Worm (Caenorhabditis elegans) whole organism, midembryonic: ENCODE results near the gene tsp-13.

Experiments
- T22C8.4 ChIP-seq: fragments of 200-800 bp; sonication (Bioruptor generic); IDR thresholded peaks from 2 replicates; pipeline ENCODE4 v1.3.6; 2022; ENCODE audit warnings: missing genetic modification characterization, missing compliant biosample characterization
- cog-1 ChIP-seq: sonication (generic microtip); optimal IDR thresholded peaks from 2 replicates; lab custom pipeline; 2016; ENCODE audit warnings: missing genetic modification characterization, missing compliant biosample characterization
- flt-1 ChIP-seq: fragments of 200-800 bp; sonication (Bioruptor generic); IDR thresholded peaks from 2 replicates; pipeline ENCODE4 v1.3.6; 2022; ENCODE audit warnings: missing genetic modification characterization, missing compliant biosample characterization
- klf-2 ChIP-seq: fragments of 200-800 bp; sonication (Bioruptor generic); conservative IDR thresholded peaks from 2 replicates; pipeline ENCODE4 v1.3.6; 2022; ENCODE audit warnings: missing genetic modification reagents, missing genetic modification characterization, missing compliant biosample characterization
- med-1 ChIP-seq: sonication (generic microtip); optimal IDR thresholded peaks from 2 replicates; lab custom pipeline; 2017; ENCODE audit warnings: missing genetic modification characterization, mild to moderate bottlenecking, missing compliant biosample characterization, antibody characterized with exemption, missing genetic modification reagents; ENCODE audit not compliant: insufficient read depth
- ref-1 ChIP-seq: fragments of 200-800 bp; sonication (Bioruptor generic); conservative IDR thresholded peaks from 2 replicates; pipeline ENCODE4 v1.3.6; 2022; ENCODE audit warnings: missing genetic modification reagents, missing genetic modification characterization, missing compliant biosample characterization
- tab-1 ChIP-seq: fragments of 200-800 bp; sonication (Bioruptor generic); IDR thresholded peaks from 2 replicates; pipeline ENCODE4 v1.3.6; 2022; ENCODE audit warnings: missing genetic modification characterization, missing compliant biosample characterization
- ztf-23 ChIP-seq: fragments of 200-800 bp; sonication (Bioruptor generic); IDR thresholded peaks from 2 replicates; pipeline ENCODE4 v1.3.6; 2022; ENCODE audit warnings: missing genetic modification reagents, missing genetic modification characterization, missing compliant biosample characterization
- ztf-29 ChIP-seq: fragments of 200-800 bp; sonication (Bioruptor generic); IDR thresholded peaks from 2 replicates; pipeline ENCODE4 v1.3.6; 2022; ENCODE audit warnings: missing genetic modification reagents, missing genetic modification characterization, missing compliant biosample characterization

tsp-13 gene

DNA sequence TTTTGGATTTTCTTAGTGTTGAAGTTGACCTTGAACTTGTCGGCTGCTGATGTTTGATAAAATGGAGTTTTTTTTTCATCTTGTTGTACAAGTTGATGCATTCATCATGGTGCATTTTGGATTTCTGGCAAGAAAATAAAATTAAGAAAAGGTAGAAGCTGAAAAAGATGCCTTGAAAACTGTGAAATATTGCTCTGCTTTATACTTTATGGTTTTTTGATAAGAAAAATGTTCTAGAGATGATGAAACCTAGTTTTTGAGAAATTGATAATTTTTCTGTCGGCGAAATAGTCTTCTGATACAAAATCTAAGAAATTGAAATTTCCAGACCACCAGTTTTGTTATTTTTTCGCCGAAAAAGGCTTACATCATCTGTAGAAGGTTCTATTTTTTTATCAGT, 1.6 kb upstream of the tsp-13 start, which contains the start of gene Y39B6A.69:
TSS of gene Y39B6A.69 (minus strand) at position 101 of the 400 bp plus-strand sequence.
- TF ChIP-seq ref-1 (no peak), T22C8.4 (GFP tag; lab: Robert Waterston, UW) (no peak), flt-1 (GFP tag; lab: Robert Waterston, UW) (no peak), klf-2 (GFP tag; lab: Robert Waterston, UW) (no peak), tab-1 (GFP tag; lab: Robert Waterston, UW) (no peak), cog-1 (tag; lab: Kevin White, UChicago) (no peak), ztf-29 (no peak), ztf-23 (no peak), med-1 (no peak)

DNA sequence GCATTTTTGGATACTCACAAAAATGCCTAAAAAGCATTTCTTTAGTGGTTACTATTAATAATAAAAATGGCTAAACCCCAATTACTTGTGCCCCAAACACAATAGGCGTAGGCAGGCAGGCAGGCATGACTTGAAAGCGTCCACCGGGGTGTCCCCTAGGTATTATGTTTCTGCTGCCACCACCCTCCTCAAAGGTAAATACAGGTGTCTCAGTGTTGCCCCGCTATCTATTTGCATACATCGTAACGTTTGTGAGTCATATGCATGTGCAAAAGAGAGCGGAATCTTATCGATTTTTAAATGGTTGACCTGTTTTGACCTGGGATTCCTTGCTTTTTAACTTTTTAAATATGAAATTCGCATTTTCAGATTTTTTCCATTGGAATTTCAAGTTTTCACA, 662 bp upstream of the tsp-13 start:
- TF ChIP-seq med-1 (no peak), ref-1 (no peak), ztf-29 (no peak), klf-2 (GFP tag; lab: Robert Waterston, UW) (no peak)

DNA sequence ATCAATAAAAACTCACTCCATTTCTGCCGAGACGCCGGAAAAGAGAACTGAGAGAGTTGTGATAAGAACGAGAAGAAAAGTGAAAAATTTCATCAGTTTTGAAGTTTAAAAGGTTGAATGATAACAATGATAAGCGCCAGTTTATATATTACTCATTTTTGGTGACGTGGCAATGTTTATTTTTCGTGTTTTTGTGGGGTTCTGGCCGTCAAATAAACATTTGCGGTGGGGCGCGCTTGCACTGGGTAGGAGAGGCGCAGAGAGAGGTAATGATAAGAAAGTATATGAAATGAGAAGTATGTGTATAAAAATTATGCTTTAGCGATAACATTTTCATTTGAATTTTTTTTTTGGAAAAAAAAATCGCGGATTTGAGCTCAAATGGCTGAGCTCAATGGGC, 4.8 kb downstream of the tsp-13 start, which contains the start of gene Y39B6A.5:
TSS of gene Y39B6A.5 (minus strand) at position 214 of the 400 bp plus-strand sequence.
- TF ChIP-seq ztf-29: no peak
- TF ChIP-seq tab-1 (GFP tag; lab: Robert Waterston, UW): no peak
- TF ChIP-seq ztf-23: no peak
- no peak for TF ChIP-seq ref-1
- TF ChIP-seq klf-2 (GFP tag; lab: Robert Waterston, UW): no peak
- TF ChIP-seq cog-1 (tag; lab: Kevin White, UChicago): no peak
- no peak for TF ChIP-seq med-1

DNA sequence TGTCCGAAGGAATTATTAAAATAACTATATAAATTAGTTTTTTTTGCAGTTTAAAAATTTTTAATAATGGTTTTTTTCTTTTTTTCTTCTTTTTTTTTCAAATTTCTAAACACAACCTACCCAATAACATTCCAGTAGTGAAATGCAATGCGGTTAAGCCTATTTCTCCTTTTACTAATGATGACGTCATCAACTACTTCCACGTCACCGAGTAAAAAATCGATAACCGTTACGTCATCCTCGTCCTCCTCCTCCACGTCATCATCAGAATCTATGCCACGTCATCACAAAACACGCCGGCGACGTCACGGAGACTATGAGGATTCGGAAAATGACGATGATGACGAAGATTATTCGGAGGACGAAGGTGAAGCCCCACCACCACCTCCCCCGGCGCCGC, 20.7 kb downstream of the tsp-13 start, which contains the start of gene hot-2:
TSS of gene hot-2 (plus strand) at position 134 of the 400 bp plus-strand sequence.
- no peak for TF ChIP-seq ref-1
- TF ChIP-seq T22C8.4 (GFP tag; lab: Robert Waterston, UW): no peak
- TF ChIP-seq klf-2 (GFP tag; lab: Robert Waterston, UW): no peak
- TF ChIP-seq med-1: no peak
- no peak for TF ChIP-seq cog-1 (tag; lab: Kevin White, UChicago)
- no peak for TF ChIP-seq flt-1 (GFP tag; lab: Robert Waterston, UW)
- TF ChIP-seq ztf-29: no peak
- no peak for TF ChIP-seq ztf-23
- no peak for TF ChIP-seq tab-1 (GFP tag; lab: Robert Waterston, UW)

- TF ChIP-seq cog-1 (tag; lab: Kevin White, UChicago) (no peak), klf-2 (GFP tag; lab: Robert Waterston, UW) (no peak), ref-1 (no peak), med-1 (no peak), flt-1 (GFP tag; lab: Robert Waterston, UW) (no peak), T22C8.4 (GFP tag; lab: Robert Waterston, UW) (no peak), ztf-29 (no peak), ztf-23 (no peak), tab-1 (GFP tag; lab: Robert Waterston, UW) (no peak)
Measured at ce11 chrV:19175714-19176113, 21.8 kb downstream of the tsp-13 start.

ce11 chrV:19177070-19177469, 23.2 kb downstream of the tsp-13 start:
- no peak for TF ChIP-seq klf-2 (GFP tag; lab: Robert Waterston, UW)

ce11 chrV:19177804-19178203, 23.9 kb downstream of the tsp-13 start:
- TF ChIP-seq flt-1 (GFP tag; lab: Robert Waterston, UW) (no peak), tab-1 (GFP tag; lab: Robert Waterston, UW) (no peak), cog-1 (tag; lab: Kevin White, UChicago) (no peak)

ce11 chrV:19178896-19179295, 25.0 kb downstream of the tsp-13 start:
- TF ChIP-seq ztf-23: no peak
- TF ChIP-seq klf-2 (GFP tag; lab: Robert Waterston, UW): no peak
- TF ChIP-seq med-1: no peak
- TF ChIP-seq flt-1 (GFP tag; lab: Robert Waterston, UW): no peak
- TF ChIP-seq cog-1 (tag; lab: Kevin White, UChicago): no peak
- no peak for TF ChIP-seq T22C8.4 (GFP tag; lab: Robert Waterston, UW)

- TF ChIP-seq tab-1 (GFP tag; lab: Robert Waterston, UW) (no peak), ref-1 (no peak), klf-2 (GFP tag; lab: Robert Waterston, UW) (no peak), cog-1 (tag; lab: Kevin White, UChicago) (no peak), flt-1 (GFP tag; lab: Robert Waterston, UW) (no peak), T22C8.4 (GFP tag; lab: Robert Waterston, UW) (no peak), med-1 (no peak), ztf-29 (no peak), ztf-23 (no peak)
Measured at ce11 chrV:19181684-19182083, 27.8 kb downstream of the tsp-13 start.

DNA sequence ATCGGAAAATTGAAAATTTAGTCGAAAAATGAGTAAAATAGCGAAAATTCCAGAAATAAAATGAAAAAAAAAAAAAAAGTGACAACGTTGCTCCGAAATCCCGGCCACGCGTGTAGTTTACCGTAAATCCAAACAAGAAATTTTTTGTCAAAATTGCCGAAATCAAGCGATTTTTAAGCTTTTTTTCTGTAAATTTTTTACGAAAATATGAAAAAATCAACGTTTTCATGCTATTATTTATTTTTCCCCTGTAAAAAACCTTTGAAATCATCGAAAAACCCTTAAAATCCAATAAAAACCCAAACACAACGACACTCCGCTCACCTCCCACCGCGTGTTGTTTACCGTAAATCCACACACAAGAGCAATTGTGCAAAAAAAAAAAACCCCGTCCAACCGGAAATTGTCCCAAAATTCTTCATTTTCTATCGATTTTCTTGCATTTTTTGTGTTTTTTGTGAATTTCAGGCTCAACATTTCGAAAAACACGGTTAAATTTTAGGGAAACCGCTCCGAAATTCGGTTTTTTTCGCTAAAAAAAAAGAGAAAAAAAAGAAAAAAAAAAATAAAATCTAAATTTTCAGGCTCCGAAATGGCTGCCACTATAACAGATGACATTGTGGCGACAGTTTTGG, 36.2 kb downstream of the tsp-13 start, which contains the start of the genes Y39B6A.3 and pph-5:
TSS of gene Y39B6A.3 (minus strand) at position 51 of the 635 bp plus-strand sequence.
TSS of gene pph-5 (plus strand) at position 585 of the 635 bp plus-strand sequence.
- no peak for TF ChIP-seq klf-2 (GFP tag; lab: Robert Waterston, UW)
- TF ChIP-seq flt-1 (GFP tag; lab: Robert Waterston, UW): no peak
- TF ChIP-seq tab-1 (GFP tag; lab: Robert Waterston, UW): no peak
- no peak for TF ChIP-seq cog-1 (tag; lab: Kevin White, UChicago)
- TF ChIP-seq ztf-23: no peak
- no peak for TF ChIP-seq T22C8.4 (GFP tag; lab: Robert Waterston, UW)
- no peak for TF ChIP-seq med-1
- TF ChIP-seq ref-1: no peak
- TF ChIP-seq ztf-29: no peak

ce11 chrV:19201190-19201589, 47.3 kb downstream of the tsp-13 start:
- TF ChIP-seq ztf-23 (no peak), ref-1 (no peak), T22C8.4 (GFP tag; lab: Robert Waterston, UW) (no peak)
